Fruit fly (Drosophila melanogaster) whole organism, embryonic: ENCODE measurements around the gene Fnta.
A peak's percentile ranks its signal among the peaks of the same experiment; 100 is the strongest.

Experiments used
- Ada2b ChIP-seq: fragments of 200-800 bp; sonication (Bioruptor generic); IDR thresholded peaks from 2 replicates; pipeline ENCODE4 v1.3.6; 2022; ENCODE audit warnings: missing biosample characterization, missing genetic modification characterization
- Adf1 ChIP-seq: fragments of 200-800 bp; sonication (Bioruptor generic); IDR thresholded peaks from 2 replicates; pipeline ENCODE4 v1.3.6; 2022; ENCODE audit warnings: missing biosample characterization, missing genetic modification characterization
- CG11398 ChIP-seq: fragments of 200-800 bp; sonication (Bioruptor generic); optimal IDR thresholded peaks from 2 replicates; lab custom pipeline; 2016; ENCODE audit warnings: missing biosample characterization, missing genetic modification characterization
- CG11696 ChIP-seq: fragments of 200-800 bp; sonication (Bioruptor generic); IDR thresholded peaks from 2 replicates; pipeline ENCODE4 v1.3.6; 2022; ENCODE audit warnings: missing biosample characterization, missing genetic modification characterization
- CG12744 ChIP-seq: fragments of 200-800 bp; sonication (Bioruptor generic); optimal IDR thresholded peaks from 2 replicates; lab custom pipeline; 2016; ENCODE audit warnings: missing biosample characterization, missing genetic modification characterization
- CG12942 ChIP-seq: fragments of 200-800 bp; sonication (Bioruptor generic); optimal IDR thresholded peaks from 3 replicates; lab custom pipeline; 2016; ENCODE audit warnings: missing biosample characterization, missing genetic modification characterization
- CG17612 ChIP-seq: fragments of 200-800 bp; sonication (Bioruptor generic); IDR thresholded peaks from 2 replicates; pipeline ENCODE4 v1.3.6; 2022; ENCODE audit warnings: missing biosample characterization, missing genetic modification characterization
- CG2116 ChIP-seq: fragments of 200-800 bp; sonication (Bioruptor generic); optimal IDR thresholded peaks from 3 replicates; lab custom pipeline; 2018; ENCODE audit warnings: missing biosample characterization, mild to moderate bottlenecking, missing genetic modification characterization
- CG2875 ChIP-seq: fragments of 200-800 bp; sonication (Bioruptor generic); optimal IDR thresholded peaks from 2 replicates; lab custom pipeline; 2017; ENCODE audit warnings: missing biosample characterization, mild to moderate bottlenecking, missing genetic modification characterization, missing genetic modification reagents
- CG2889 ChIP-seq: fragments of 200-800 bp; sonication (Bioruptor generic); IDR thresholded peaks from 3 replicates; pipeline ENCODE4 v1.3.6; 2022; ENCODE audit warnings: missing biosample characterization, missing genetic modification characterization
- CG31365 ChIP-seq: fragments of 200-800 bp; sonication (Bioruptor generic); optimal IDR thresholded peaks from 2 replicates; lab custom pipeline; 2018; ENCODE audit warnings: missing biosample characterization, mild to moderate bottlenecking, missing genetic modification characterization
- CG33557 ChIP-seq: fragments of 200-800 bp; sonication (Bioruptor generic); optimal IDR thresholded peaks from 2 replicates; lab custom pipeline; 2019; ENCODE audit warnings: missing biosample characterization, mild to moderate bottlenecking, missing genetic modification characterization, moderate library complexity
- CG42726 ChIP-seq: fragments of 200-800 bp; sonication (Bioruptor generic); IDR thresholded peaks from 2 replicates; pipeline ENCODE4 v1.3.6; 2022; ENCODE audit warnings: missing biosample characterization, missing genetic modification characterization; ENCODE audit not compliant: partially characterized antibody
- CG4328 ChIP-seq: fragments of 200-800 bp; sonication (Bioruptor generic); optimal IDR thresholded peaks from 3 replicates; lab custom pipeline; 2017; ENCODE audit warnings: missing biosample characterization, missing genetic modification reagents, missing genetic modification characterization
- CG6654 ChIP-seq: fragments of 200-800 bp; sonication (Bioruptor generic); optimal IDR thresholded peaks from 2 replicates; lab custom pipeline; 2017; ENCODE audit warnings: missing biosample characterization, mild to moderate bottlenecking, missing genetic modification characterization
- CG8281 ChIP-seq: fragments of 200-800 bp; sonication (Bioruptor generic); optimal IDR thresholded peaks from 2 replicates; lab custom pipeline; 2018; ENCODE audit warnings: missing biosample characterization, mild to moderate bottlenecking, missing genetic modification characterization, moderate library complexity
- CG8290 ChIP-seq, 3 experiments: fragments of 200-800 bp; sonication (Bioruptor generic); optimal IDR thresholded peaks; 2 replicates each; lab custom pipeline; 2016 to 2019; ENCODE audit warnings: missing biosample characterization in 3 of 3, missing genetic modification characterization in 3 of 3, mild to moderate bottlenecking in 2 of 3, moderate library complexity in 1 of 3
- CG8478 ChIP-seq: fragments of >200 bp; optimal IDR thresholded peaks from 2 replicates; lab custom pipeline; 2018
- CG8944 ChIP-seq: fragments of 200-800 bp; sonication (Bioruptor generic); optimal IDR thresholded peaks from 3 replicates; lab custom pipeline; 2016; ENCODE audit warnings: missing biosample characterization, missing genetic modification characterization
- CHES-1-like ChIP-seq: fragments of 200-800 bp; sonication (Bioruptor generic); optimal IDR thresholded peaks from 2 replicates; lab custom pipeline; 2016; ENCODE audit warnings: missing biosample characterization, missing genetic modification characterization
- D19A ChIP-seq: fragments of 200-800 bp; optimal IDR thresholded peaks from 3 replicates; lab custom pipeline; 2019; ENCODE audit warnings: missing biosample characterization, mild to moderate bottlenecking, missing genetic modification characterization, moderate library complexity
- E2f2 ChIP-seq: fragments of 200-800 bp; sonication (Bioruptor generic); IDR thresholded peaks from 2 replicates; pipeline ENCODE4 v1.3.6; 2022; ENCODE audit warnings: missing biosample characterization, missing genetic modification characterization
- GATAe ChIP-seq: fragments of 200-800 bp; sonication (Bioruptor generic); conservative IDR thresholded peaks from 2 replicates; pipeline ENCODE4 v1.3.6; 2022; ENCODE audit warnings: missing biosample characterization, missing genetic modification characterization
- HLH54F ChIP-seq: fragments of 200-800 bp; sonication (Bioruptor generic); optimal IDR thresholded peaks from 3 replicates; lab custom pipeline; 2016; ENCODE audit warnings: missing biosample characterization, missing genetic modification characterization
- Hr78 ChIP-seq, 2 experiments: fragments of 200-800 bp in 1 of 2; fragments of >200 bp in 1 of 2; sonication (Bioruptor generic) in 1 of 2; optimal IDR thresholded peaks; 2 replicates each; lab custom pipeline; 2017 to 2019; ENCODE audit warnings: missing biosample characterization in 2 of 2, missing genetic modification characterization in 2 of 2, mild to moderate bottlenecking in 1 of 2, moderate library complexity in 1 of 2
- Mes4 ChIP-seq: fragments of 200-800 bp; sonication (Bioruptor generic); optimal IDR thresholded peaks from 2 replicates; lab custom pipeline; 2016; ENCODE audit warnings: missing biosample characterization, missing genetic modification characterization
- NFAT ChIP-seq: fragments of 200-800 bp; sonication (Bioruptor generic); IDR thresholded peaks from 2 replicates; pipeline ENCODE4 v1.3.6; 2022; ENCODE audit warnings: missing biosample characterization, missing genetic modification characterization
- Opbp ChIP-seq: fragments of 200-800 bp; sonication (Bioruptor generic); IDR thresholded peaks from 3 replicates; pipeline ENCODE4 v1.3.6; 2022; ENCODE audit warnings: missing biosample characterization, missing genetic modification characterization; ENCODE audit not compliant: partially characterized antibody
- Poxn ChIP-seq: fragments of 200-800 bp; sonication (Bioruptor generic); IDR thresholded peaks from 2 replicates; pipeline ENCODE4 v1.3.6; 2022; ENCODE audit warnings: missing biosample characterization, missing genetic modification characterization
- Trl ChIP-seq, 3 experiments: fragments of >200 bp in 2 of 3; fragments of 200-800 bp in 1 of 3; sonication (Bioruptor generic) in 1 of 3; optimal IDR thresholded peaks; 2 replicates in 1 of 3; 3 replicates in 2 of 3; lab custom pipeline; 2016 to 2017; ENCODE audit warnings: missing biosample characterization in 1 of 3, missing genetic modification characterization in 1 of 3
- Usf ChIP-seq: fragments of 200-800 bp; sonication (Bioruptor generic); optimal IDR thresholded peaks from 2 replicates; lab custom pipeline; 2017; ENCODE audit warnings: missing genotype, missing biosample characterization, missing genetic modification characterization
- Vsx1 ChIP-seq: fragments of 200-800 bp; sonication (Bioruptor generic); optimal IDR thresholded peaks from 2 replicates; lab custom pipeline; 2017; ENCODE audit warnings: missing biosample characterization, mild to moderate bottlenecking, missing genetic modification characterization, missing genetic modification reagents
- ato ChIP-seq: fragments of 200-800 bp; sonication (Bioruptor generic); IDR thresholded peaks from 2 replicates; pipeline ENCODE4 v1.3.6; 2022; ENCODE audit warnings: missing biosample characterization, missing genetic modification characterization; ENCODE audit not compliant: partially characterized antibody
- bowl ChIP-seq: fragments of 200-800 bp; sonication (Bioruptor generic); IDR thresholded peaks from 2 replicates; pipeline ENCODE4 v1.3.6; 2022; ENCODE audit warnings: missing biosample characterization, missing genetic modification characterization
- chif ChIP-seq, 2 experiments: fragments of 200-800 bp; sonication (Bioruptor generic); optimal IDR thresholded peaks; 3 replicates each; lab custom pipeline; 2016; ENCODE audit warnings: missing biosample characterization in 2 of 2, missing genetic modification characterization in 2 of 2
- crol ChIP-seq: fragments of 200-800 bp; sonication (Bioruptor generic); IDR thresholded peaks from 2 replicates; pipeline ENCODE4 v1.3.6; 2022; ENCODE audit warnings: missing biosample characterization, missing genetic modification characterization
- danr ChIP-seq: fragments of 200-800 bp; sonication (Bioruptor generic); IDR thresholded peaks from 2 replicates; pipeline ENCODE4 v1.3.6; 2022; ENCODE audit warnings: missing biosample characterization, missing genetic modification characterization
- gem ChIP-seq: fragments of 200-800 bp; sonication (Bioruptor generic); optimal IDR thresholded peaks from 2 replicates; lab custom pipeline; 2019; ENCODE audit warnings: missing biosample characterization, mild to moderate bottlenecking, missing genetic modification characterization, moderate library complexity
- grn ChIP-seq: fragments of 200-800 bp; sonication (Bioruptor generic); optimal IDR thresholded peaks from 3 replicates; lab custom pipeline; 2017; ENCODE audit warnings: missing biosample characterization, missing genetic modification characterization
- jing ChIP-seq: fragments of 200-800 bp; sonication (Bioruptor generic); optimal IDR thresholded peaks from 2 replicates; lab custom pipeline; 2018; ENCODE audit warnings: missing biosample characterization, mild to moderate bottlenecking, missing genetic modification characterization
- lov ChIP-seq, 2 experiments: fragments of 200-800 bp in 1 of 2; fragments of >200 bp in 1 of 2; sonication (Bioruptor generic) in 1 of 2; IDR thresholded peaks in 1 of 2; optimal IDR thresholded peaks in 1 of 2; 2 replicates in 1 of 2; 3 replicates in 1 of 2; pipeline versions ENCODE4 v1.3.6 to Lab custom; 2017 to 2022; ENCODE audit warnings: missing biosample characterization in 1 of 2, missing genetic modification characterization in 1 of 2
- luna ChIP-seq: fragments of 200-800 bp; sonication (Bioruptor generic); optimal IDR thresholded peaks from 2 replicates; lab custom pipeline; 2016; ENCODE audit warnings: missing biosample characterization, missing genetic modification characterization
- mam ChIP-seq: fragments of 200-800 bp; sonication (Bioruptor generic); optimal IDR thresholded peaks from 3 replicates; lab custom pipeline; 2016; ENCODE audit warnings: missing biosample characterization, missing genetic modification characterization
- run ChIP-seq: fragments of 200-800 bp; sonication (Bioruptor generic); optimal IDR thresholded peaks from 3 replicates; lab custom pipeline; 2018; ENCODE audit warnings: missing biosample characterization, mild to moderate bottlenecking, missing genetic modification characterization
- sisA ChIP-seq: fragments of 200-800 bp; sonication (Bioruptor generic); IDR thresholded peaks from 2 replicates; pipeline ENCODE4 v1.3.6; 2022; ENCODE audit warnings: missing biosample characterization, missing genetic modification characterization
- sr ChIP-seq: fragments of 200-800 bp; sonication (Bioruptor generic); IDR thresholded peaks from 3 replicates; pipeline ENCODE4 v1.3.6; 2022; ENCODE audit warnings: missing biosample characterization, missing genetic modification characterization
- tgo ChIP-seq: fragments of 200-800 bp; sonication (Bioruptor generic); IDR thresholded peaks from 3 replicates; pipeline ENCODE4 v1.3.6; 2022; ENCODE audit warnings: missing biosample characterization, missing genetic modification characterization
- vvl ChIP-seq: fragments of 200-800 bp; sonication (Bioruptor generic); IDR thresholded peaks from 2 replicates; pipeline ENCODE4 v1.3.6; 2022; ENCODE audit warnings: missing biosample characterization, missing genetic modification characterization

Gene Fnta

DNA sequence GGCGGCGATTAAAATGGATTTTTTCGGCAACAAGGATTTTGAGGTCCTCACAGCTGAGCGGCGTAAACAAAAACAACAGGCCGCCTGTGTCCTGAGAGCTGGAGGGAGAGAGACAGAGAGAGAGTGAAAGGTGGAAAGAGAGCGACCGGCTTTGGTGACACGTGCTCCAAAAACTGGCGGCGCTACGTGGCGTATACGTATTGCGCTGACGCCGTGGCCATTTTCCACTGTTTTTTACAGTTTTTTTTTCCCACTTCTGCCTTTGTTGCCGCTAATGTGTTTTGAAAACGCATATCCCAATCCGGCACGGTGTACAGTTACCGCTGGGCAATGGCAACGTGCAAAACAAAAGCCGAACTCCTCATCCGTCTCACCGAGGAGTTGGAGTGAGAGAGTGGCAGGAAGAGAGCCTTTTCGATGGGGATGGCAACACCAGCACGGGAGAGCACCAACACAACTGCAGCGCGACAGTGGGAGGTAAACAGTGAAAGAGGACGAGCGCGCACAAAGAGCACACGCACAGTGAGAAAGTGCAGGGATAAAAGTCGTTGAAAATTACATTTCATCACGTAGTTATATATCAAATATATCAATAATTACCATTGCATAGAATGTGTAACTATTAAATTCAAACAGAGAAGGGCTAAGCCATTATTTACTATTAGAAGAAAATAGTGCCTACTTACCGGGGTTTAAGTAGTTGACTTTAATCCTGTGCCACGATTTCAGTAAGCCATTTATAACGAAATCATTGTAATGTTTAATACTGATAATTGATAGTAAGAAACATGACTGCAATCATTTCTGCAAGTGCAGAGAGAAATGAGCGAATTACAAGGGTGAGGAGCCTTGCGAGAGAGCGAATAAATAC lies 9.8 kb downstream of the Fnta start (continued):
- no peak for TF ChIP-seq CHES-1-like (GFP tag; lab: Kevin White, UChicago)
- no peak; the same call in 1 of the 2 replicates for TF ChIP-seq vvl (GFP tag; lab: Robert Waterston, UW)
- no peak for TF ChIP-seq CG8478 (lab: Kevin White, UChicago)
- peak; percentile 39 for TF ChIP-seq sisA (GFP tag; lab: Robert Waterston, UW)
- TF ChIP-seq tgo (GFP tag; lab: Robert Waterston, UW): peak; percentile 38
- TF ChIP-seq lov (optimal IDR thresholded peaks at IDR 0.05; lab: Kevin White, UChicago): no peak
- TF ChIP-seq lov (GFP tag; IDR thresholded peaks at IDR 0.05; lab: Robert Waterston, UW): 0 out of 3 replicates have a peak, but pooled peaks have one; percentile 19
- peak; percentile 28 for TF ChIP-seq run (tag; lab: Kevin White, UChicago)
- TF ChIP-seq Poxn (GFP tag; lab: Robert Waterston, UW): no peak
- no peak for TF ChIP-seq Mes4
- TF ChIP-seq CG8944 (GFP tag; lab: Kevin White, UChicago): no peak
- peak in 1 of 2 experiments; percentile 41 for TF ChIP-seq chif (GFP tag; optimal IDR thresholded peaks at IDR 0.05; lab: Kevin White, UChicago)
- TF ChIP-seq CG8281 (tag; lab: Kevin White, UChicago): peak; percentile 15
- TF ChIP-seq CG33557 (GFP tag; lab: Kevin White, UChicago): peak; percentile 10
- TF ChIP-seq grn (GFP tag; lab: Kevin White, UChicago): no peak
- peak; percentile 57 to 63 for TF ChIP-seq Trl (optimal IDR thresholded peaks at IDR 0.05; lab: Kevin White, UChicago)
- TF ChIP-seq Trl (GFP tag; optimal IDR thresholded peaks at IDR 0.05; lab: Kevin White, UChicago): no peak
- no peak for TF ChIP-seq HLH54F (GFP tag; lab: Kevin White, UChicago)
- TF ChIP-seq bowl (GFP tag; lab: Robert Waterston, UW): no peak
- TF ChIP-seq CG4328: peak; percentile 49
- TF ChIP-seq GATAe (GFP tag; lab: Robert Waterston, UW): no peak
- peak; percentile 48 for TF ChIP-seq Ada2b
- peak; percentile 19 for TF ChIP-seq Vsx1 (GFP tag; lab: Kevin White, UChicago)
- no peak for TF ChIP-seq CG11696 (GFP tag; lab: Robert Waterston, UW)
- peak; percentile 19 for TF ChIP-seq CG6654
- 0 out of 2 replicates have a peak, but pooled peaks have one; percentile 19 for TF ChIP-seq CG17612 (GFP tag; lab: Robert Waterston, UW)
- TF ChIP-seq Hr78 (GFP tag; optimal IDR thresholded peaks at IDR 0.05; lab: Kevin White, UChicago): peak in 1 of 2 experiments; percentile 21
- TF ChIP-seq CG42726 (GFP tag; lab: Robert Waterston, UW): no peak
- no peak for TF ChIP-seq ato (GFP tag; lab: Robert Waterston, UW)
- TF ChIP-seq CG11398 (GFP tag; lab: Kevin White, UChicago): no peak
- no peak for TF ChIP-seq Adf1 (GFP tag; lab: Robert Waterston, UW)
- no peak for TF ChIP-seq CG31365
- TF ChIP-seq E2f2 (GFP tag; lab: Robert Waterston, UW): peak; percentile 53
- TF ChIP-seq CG2889: 0 out of 3 replicates have a peak, but pooled peaks have one; percentile 4
- peak; percentile 38 for TF ChIP-seq CG2116 (GFP tag; lab: Kevin White, UChicago)
- TF ChIP-seq danr (GFP tag; lab: Robert Waterston, UW): peak; percentile 39
- TF ChIP-seq luna (GFP tag; lab: Kevin White, UChicago): no peak
- TF ChIP-seq CG12942 (GFP tag; lab: Kevin White, UChicago): no peak
- TF ChIP-seq jing (GFP tag; lab: Kevin White, UChicago): peak; percentile 24
- TF ChIP-seq Opbp: no peak
- no peak for TF ChIP-seq CG12744 (GFP tag; lab: Kevin White, UChicago)
- peak; percentile 42; the same call in 1 of the 2 replicates for TF ChIP-seq NFAT (GFP tag; lab: Robert Waterston, UW)
- TF ChIP-seq CG2875: no peak
- peak; percentile 29 for TF ChIP-seq Usf (GFP tag; lab: Kevin White, UChicago)
- no peak for TF ChIP-seq CG8290 (GFP tag; optimal IDR thresholded peaks at IDR 0.05; lab: Kevin White, UChicago)
- peak; percentile 52 to 74 for TF ChIP-seq CG8290 (tag; optimal IDR thresholded peaks at IDR 0.05; lab: Kevin White, UChicago)
- TF ChIP-seq crol (GFP tag; lab: Robert Waterston, UW): peak; percentile 47
- no peak for TF ChIP-seq sr (GFP tag; lab: Robert Waterston, UW)
- TF ChIP-seq gem (tag; lab: Kevin White, UChicago): peak; percentile 63
- TF ChIP-seq mam (GFP tag; lab: Kevin White, UChicago): peak; percentile 36
- TF ChIP-seq D19A (tag; lab: Kevin White, UChicago): no peak
